Worm (Caenorhabditis elegans) whole organism, L4/young adult: Measurements from ENCODE around the gene nas-9.

Experiments
- W03F9.2 ChIP-seq: fragments of 150-350 bp; optimal IDR thresholded peaks from 2 replicates; lab custom pipeline; 2014; ENCODE audit warnings: missing biosample characterization, missing genetic modification characterization
- dao-5 ChIP-seq: sonication (generic microtip); optimal IDR thresholded peaks from 2 replicates; lab custom pipeline; 2016; ENCODE audit warnings: missing genotype, missing genetic modification characterization, moderate library complexity, missing compliant biosample characterization
- him-1 ChIP-seq: sonication (generic microtip); optimal IDR thresholded peaks from 2 replicates; lab custom pipeline; 2016; ENCODE audit warnings: missing genotype, missing genetic modification reagents, missing genetic modification characterization, missing compliant biosample characterization

ce11 chrV:4846507-4846906 lies 6.7 kb upstream of the nas-9 start:
- TF ChIP-seq dao-5 = no peak
- no peak for TF ChIP-seq him-1 (tag; lab: Kevin White, UChicago)
- TF ChIP-seq W03F9.2 (tag; lab: Kevin White, UChicago) = no peak
